Fruit fly (Drosophila melanogaster): Measurements from ENCODE around the gene CG3323.

Gene CG3323

dm6 chrX:5311838-5312339 lies 6.4 kb upstream of the CG3323 start, which contains the start of the genes TrxT and dhd (continued):
- TF ChIP-seq slbo (GFP tag; IDR thresholded peaks at IDR 0.05) (no peak), CG15011 (GFP tag; optimal IDR thresholded peaks at IDR 0.05) (no peak), disco-r (GFP tag; optimal IDR thresholded peaks at IDR 0.05) (no peak), CG12659 (GFP tag; optimal IDR thresholded peaks at IDR 0.05) (peak; percentile 71), CG10959 (GFP tag; IDR thresholded peaks at IDR 0.05) (no peak), pnt (GFP tag; optimal IDR thresholded peaks at IDR 0.05) (no peak), CG34376 (GFP tag; optimal IDR thresholded peaks at IDR 0.05) (no peak), CG2199 (GFP tag; IDR thresholded peaks at IDR 0.05) (no peak), chm (GFP tag; IDR thresholded peaks at IDR 0.05) (peak; percentile 58), ken (GFP tag; IDR thresholded peaks at IDR 0.05) (no peak), TFAM (GFP tag; optimal IDR thresholded peaks at IDR 0.05) (no peak), stc (GFP tag; IDR thresholded peaks at IDR 0.05) (no peak), C15 (GFP tag; IDR thresholded peaks at IDR 0.05) (no peak), zfh1 (GFP tag; IDR thresholded peaks at IDR 0.05) (peak; percentile 68), ssp (GFP tag; IDR thresholded peaks at IDR 0.05) (peak; percentile 21; the same call in 1 of the 2 replicates), CG4820 (GFP tag; optimal IDR thresholded peaks at IDR 0.05) (no peak), CG3838 (GFP tag; optimal IDR thresholded peaks at IDR 0.05) (no peak), gem (tag; optimal IDR thresholded peaks at IDR 0.05) (no peak), wek (GFP tag; optimal IDR thresholded peaks at IDR 0.05) (no peak), fd3F (GFP tag; optimal IDR thresholded peaks at IDR 0.05) (no peak), CG12391 (tag; optimal IDR thresholded peaks at IDR 0.05) (no peak), CG16863 (GFP tag; optimal IDR thresholded peaks at IDR 0.05) (no peak), B-H1 (GFP tag; IDR thresholded peaks at IDR 0.05) (no peak), otp (GFP tag; IDR thresholded peaks at IDR 0.05) (no peak), eve (GFP tag; optimal IDR thresholded peaks at IDR 0.05) (no peak), Bteb2 (GFP tag; optimal IDR thresholded peaks at IDR 0.05) (no peak), Myb (GFP tag; optimal IDR thresholded peaks at IDR 0.05) (peak; percentile 67), fu2 (GFP tag; optimal IDR thresholded peaks at IDR 0.05) (no peak), nerfin-2 (GFP tag; IDR thresholded peaks at IDR 0.05; ENCODE audit: partially characterized antibody) (no peak), Xbp1 (GFP tag; optimal IDR thresholded peaks at IDR 0.05) (peak; percentile 31), Lpt (GFP tag; optimal IDR thresholded peaks at IDR 0.05) (no peak), lilli (GFP tag; optimal IDR thresholded peaks at IDR 0.05) (no peak), Hr3 (GFP tag; optimal IDR thresholded peaks at IDR 0.05) (no peak), seq (GFP tag; IDR thresholded peaks at IDR 0.05) (no peak), CG17912 (GFP tag; optimal IDR thresholded peaks at IDR 0.05) (no peak), unpg (GFP tag; optimal IDR thresholded peaks at IDR 0.05) (no peak), CG2120 (GFP tag; optimal IDR thresholded peaks at IDR 0.05) (peak; percentile 40), bowl (GFP tag; IDR thresholded peaks at IDR 0.05) (no peak), D19B (GFP tag; optimal IDR thresholded peaks at IDR 0.05) (no peak), CG15479 (GFP tag; optimal IDR thresholded peaks at IDR 0.05) (no peak), crp (GFP tag; optimal IDR thresholded peaks at IDR 0.05) (no peak), kah (GFP tag; optimal IDR thresholded peaks at IDR 0.05) (no peak), unc-4 (GFP tag; IDR thresholded peaks at IDR 0.05; ENCODE audit: partially characterized antibody) (peak; percentile 65), dmrt11E (tag; optimal IDR thresholded peaks at IDR 0.05) (peak; percentile 28), Doc3 (GFP tag; IDR thresholded peaks at IDR 0.05; ENCODE audit: partially characterized antibody) (peak; percentile 42; the same call in 1 of the 3 replicates), Lim3 (GFP tag; IDR thresholded peaks at IDR 0.05) (no peak), YL-1 (GFP tag; optimal IDR thresholded peaks at IDR 0.05) (peak; percentile 34), h (optimal IDR thresholded peaks at IDR 0.05) (no peak), CG17359 (tag; optimal IDR thresholded peaks at IDR 0.05) (no peak), danr (GFP tag; IDR thresholded peaks at IDR 0.05) (no peak), Max (GFP tag; optimal IDR thresholded peaks at IDR 0.05) (peak; percentile 6), jumu (GFP tag; optimal IDR thresholded peaks at IDR 0.05) (peak; percentile 48)
